Worm (Caenorhabditis elegans) whole organism, mixed stage, embryonic: ENCODE measurements around the gene snf-3.

Source experiments
- blmp-1 ChIP-seq: fragments of 150-350 bp; optimal IDR thresholded peaks from 2 replicates; lab custom pipeline; 2014; ENCODE audit warnings: missing biosample characterization, missing genetic modification characterization
- ceh-83 ChIP-seq: fragments of 200-800 bp; sonication (Bioruptor generic); optimal IDR thresholded peaks from 2 replicates; lab custom pipeline; 2018; ENCODE audit warnings: mild to moderate bottlenecking, missing genetic modification characterization, missing compliant biosample characterization
- ces-1 ChIP-seq: fragments of 150-350 bp; optimal IDR thresholded peaks from 2 replicates; lab custom pipeline; 2014; ENCODE audit warnings: missing biosample characterization, missing genetic modification reagents, missing genetic modification characterization
- mep-1 ChIP-seq: fragments of 150-350 bp; optimal IDR thresholded peaks from 2 replicates; lab custom pipeline; 2017; ENCODE audit warnings: missing biosample characterization, missing genetic modification reagents, missing genetic modification characterization, inconsistent platforms
- mls-2 ChIP-seq: sonication (generic microtip); optimal IDR thresholded peaks from 2 replicates; lab custom pipeline; 2016; ENCODE audit warnings: mild to moderate bottlenecking, missing genetic modification characterization, moderate library complexity, missing compliant biosample characterization
- nhr-237 ChIP-seq: fragments of 150-350 bp; optimal IDR thresholded peaks from 2 replicates; lab custom pipeline; 2014; ENCODE audit warnings: missing biosample characterization, missing genetic modification characterization
- nhr-28 ChIP-seq: fragments of 150-350 bp; optimal IDR thresholded peaks from 2 replicates; lab custom pipeline; 2014; ENCODE audit warnings: missing biosample characterization, missing genetic modification characterization
- snpc-4 ChIP-seq: fragments of 150-350 bp; optimal IDR thresholded peaks from 2 replicates; lab custom pipeline; 2014; ENCODE audit warnings: missing biosample characterization, missing genetic modification characterization
- sptf-1 ChIP-seq: sonication (generic microtip); optimal IDR thresholded peaks from 2 replicates; lab custom pipeline; 2017; ENCODE audit warnings: mild to moderate bottlenecking, missing genetic modification characterization, moderate library complexity, missing compliant biosample characterization
- unc-39 ChIP-seq: fragments of 150-350 bp; optimal IDR thresholded peaks from 2 replicates; lab custom pipeline; 2014; ENCODE audit warnings: missing biosample characterization, missing genetic modification characterization
- unc-62 ChIP-seq: fragments of 150-350 bp; optimal IDR thresholded peaks from 2 replicates; lab custom pipeline; 2014; ENCODE audit warnings: missing biosample characterization, missing genetic modification reagents, missing genetic modification characterization
- ztf-11 ChIP-seq: fragments of 150-350 bp; optimal IDR thresholded peaks from 2 replicates; lab custom pipeline; 2014; ENCODE audit warnings: missing biosample characterization, missing genetic modification characterization

ce11 chrII:1110901-1111300 is 19.1 kb downstream of the snf-3 start, which contains the start of gene lips-11:
- TF ChIP-seq nhr-28 (tag; lab: Kevin White, UChicago) (no peak), mep-1 (tag; lab: Kevin White, UChicago) (no peak), sptf-1 (tag; lab: Kevin White, UChicago) (no peak), ztf-11 (tag; lab: Kevin White, UChicago) (no peak), blmp-1 (no peak), ceh-83 (no peak), unc-62 (no peak), snpc-4 (tag; lab: Kevin White, UChicago) (no peak), nhr-237 (tag; lab: Kevin White, UChicago) (no peak), mls-2 (tag; lab: Kevin White, UChicago) (no peak), unc-39 (tag; lab: Kevin White, UChicago) (no peak), ces-1 (no peak)
